Fruit fly (Drosophila melanogaster): Measurements from ENCODE around the gene ect.
A peak's percentile ranks its signal among the peaks of the same experiment; 100 is the strongest.

The ect gene

DNA sequence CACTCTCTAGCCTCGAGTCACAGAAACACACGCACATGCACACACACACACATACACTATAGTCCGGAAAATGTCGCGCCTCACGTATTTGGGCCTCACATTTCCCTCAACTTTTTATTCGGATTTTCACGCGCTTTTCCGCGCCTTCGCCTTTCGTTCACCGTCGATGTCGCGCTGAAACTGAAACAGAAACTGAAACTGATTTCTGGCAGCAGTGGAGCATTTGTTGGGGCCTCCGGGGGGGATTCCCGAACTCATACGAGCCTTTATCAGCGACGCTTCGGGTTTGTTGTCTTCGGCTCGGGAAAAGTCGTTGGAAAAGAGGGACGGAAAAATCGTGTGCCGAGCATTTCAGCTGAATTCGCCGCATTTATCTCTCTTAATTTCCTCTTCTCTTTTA is 15.7 kb downstream of the ect start, which contains the start of gene dpr10 (continued):
- TF ChIP-seq CG7271 (tag; optimal IDR thresholded peaks at IDR 0.05) (no peak), CkIIα-i1 (GFP tag; IDR thresholded peaks at IDR 0.05) (no peak), phol (tag; optimal IDR thresholded peaks at IDR 0.05) (no peak), Fer2 (tag; optimal IDR thresholded peaks at IDR 0.05) (no peak), HLHmδ (GFP tag; optimal IDR thresholded peaks at IDR 0.05) (no peak), ac (GFP tag; optimal IDR thresholded peaks at IDR 0.05) (no peak), CG15269 (tag; optimal IDR thresholded peaks at IDR 0.05) (no peak), NFAT (GFP tag; IDR thresholded peaks at IDR 0.05) (no peak), gt (GFP tag; IDR thresholded peaks at IDR 0.05) (no peak), Dip2 (GFP tag; IDR thresholded peaks at IDR 0.05) (no peak), HmgZ (tag; optimal IDR thresholded peaks at IDR 0.05) (no peak), Nf-YA (GFP tag; IDR thresholded peaks at IDR 0.05) (no peak), CG7963 (GFP tag; IDR thresholded peaks at IDR 0.05; ENCODE audit: partially characterized antibody) (no peak), CG3163 (GFP tag; optimal IDR thresholded peaks at IDR 0.05) (peak; percentile 76), NfI (GFP tag; optimal IDR thresholded peaks at IDR 0.05) (no peak), CG11696 (GFP tag; IDR thresholded peaks at IDR 0.05) (no peak), CG4730 (GFP tag; IDR thresholded peaks at IDR 0.05) (no peak), Side (GFP tag; optimal IDR thresholded peaks at IDR 0.05) (no peak), CG15514 (GFP tag; optimal IDR thresholded peaks at IDR 0.05) (no peak), Bgb (GFP tag; IDR thresholded peaks at IDR 0.05; ENCODE audit: partially characterized antibody) (peak; percentile 33; the same call in 1 of the 2 replicates), ci (GFP tag; IDR thresholded peaks at IDR 0.05) (0 out of 3 replicates have a peak, but pooled peaks have one; percentile 42), CG15479 (GFP tag; optimal IDR thresholded peaks at IDR 0.05) (no peak), CG9215 (GFP tag; IDR thresholded peaks at IDR 0.05) (no peak), CG10959 (GFP tag; IDR thresholded peaks at IDR 0.05) (no peak), CG5953 (GFP tag; IDR thresholded peaks at IDR 0.05) (no peak), Usf (GFP tag; optimal IDR thresholded peaks at IDR 0.05) (no peak), Blimp-1 (GFP tag; optimal IDR thresholded peaks at IDR 0.05) (peak; percentile 53), lbe (GFP tag; optimal IDR thresholded peaks at IDR 0.05) (no peak), bcd (GFP tag; optimal IDR thresholded peaks at IDR 0.05) (no peak), CG14965 (GFP tag; optimal IDR thresholded peaks at IDR 0.05; ENCODE audit: borderline replicate concordance) (no peak), tin (GFP tag; optimal IDR thresholded peaks at IDR 0.05) (no peak), CG7987 (GFP tag; optimal IDR thresholded peaks at IDR 0.05) (peak; percentile 10), Max (GFP tag; optimal IDR thresholded peaks at IDR 0.05) (no peak), Atf-2 (GFP tag; optimal IDR thresholded peaks at IDR 0.05) (no peak), CG16779 (GFP tag; IDR thresholded peaks at IDR 0.05) (peak; percentile 63; the same call in 1 of the 2 replicates), CG32532 (GFP tag; IDR thresholded peaks at IDR 0.05) (0 out of 2 replicates have a peak, but pooled peaks have one; percentile 8), Hmr (GFP tag; optimal IDR thresholded peaks at IDR 0.05) (peak; percentile 21), CG8765 (GFP tag; IDR thresholded peaks at IDR 0.05) (no peak), dpn (GFP tag; optimal IDR thresholded peaks at IDR 0.05) (no peak), CG13775 (GFP tag; optimal IDR thresholded peaks at IDR 0.05) (no peak), CG4820 (GFP tag; optimal IDR thresholded peaks at IDR 0.05) (no peak), stwl (tag; optimal IDR thresholded peaks at IDR 0.05) (no peak), pros (GFP tag; optimal IDR thresholded peaks at IDR 0.05) (no peak), CHES-1-like (GFP tag; optimal IDR thresholded peaks at IDR 0.05) (no peak)
